Worm (Caenorhabditis elegans): Measurements from ENCODE around the gene mrpl-4.

DNA sequence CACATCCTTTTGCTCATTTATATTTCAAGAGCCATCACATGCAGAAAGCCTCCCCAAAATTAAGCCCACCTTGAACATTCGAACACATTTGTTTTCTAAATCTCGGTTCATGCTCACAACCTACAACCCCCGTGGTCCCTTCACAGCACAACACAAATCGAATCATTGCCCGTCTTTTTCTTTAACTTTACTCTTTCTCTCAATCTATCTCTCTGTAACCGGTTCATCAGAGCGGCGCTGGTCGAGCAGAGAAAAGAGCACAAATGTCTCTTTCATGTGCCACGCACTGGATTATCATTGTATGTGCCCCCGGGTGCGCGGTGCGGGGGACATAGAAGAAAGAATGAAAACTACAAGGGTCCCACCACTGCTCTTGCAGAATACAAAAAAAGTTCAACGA is 31.8 kb upstream of the mrpl-4 start:
- TF ChIP-seq F13H6.1 (tag; optimal IDR thresholded peaks at IDR 0.05) (no peak), tbx-2 (tag; optimal IDR thresholded peaks at IDR 0.05) (no peak), nfya-1 (tag; optimal IDR thresholded peaks at IDR 0.05) (no peak), eyg-1 (tag; optimal IDR thresholded peaks at IDR 0.05) (no peak), unc-55 (GFP tag; optimal IDR thresholded peaks at IDR 0.05) (no peak), nhr-11 (tag; optimal IDR thresholded peaks at IDR 0.05) (no peak), pha-4 (tag; optimal IDR thresholded peaks at IDR 0.05) (no peak), ceh-22 (tag; optimal IDR thresholded peaks at IDR 0.05) (no peak), ttx-3 (tag; optimal IDR thresholded peaks at IDR 0.05) (no peak), K02D7.2 (tag; optimal IDR thresholded peaks at IDR 0.05) (no peak), dve-1 (tag; optimal IDR thresholded peaks at IDR 0.05) (no peak), zip-5 (tag; optimal IDR thresholded peaks at IDR 0.05) (no peak), T23F11.4 (GFP tag; optimal IDR thresholded peaks at IDR 0.05) (no peak), fkh-10 (GFP tag; optimal IDR thresholded peaks at IDR 0.05) (no peak)
